Fruit fly (Drosophila melanogaster): ENCODE measurements around the gene Drsl2.

The Drsl2 gene

DNA sequence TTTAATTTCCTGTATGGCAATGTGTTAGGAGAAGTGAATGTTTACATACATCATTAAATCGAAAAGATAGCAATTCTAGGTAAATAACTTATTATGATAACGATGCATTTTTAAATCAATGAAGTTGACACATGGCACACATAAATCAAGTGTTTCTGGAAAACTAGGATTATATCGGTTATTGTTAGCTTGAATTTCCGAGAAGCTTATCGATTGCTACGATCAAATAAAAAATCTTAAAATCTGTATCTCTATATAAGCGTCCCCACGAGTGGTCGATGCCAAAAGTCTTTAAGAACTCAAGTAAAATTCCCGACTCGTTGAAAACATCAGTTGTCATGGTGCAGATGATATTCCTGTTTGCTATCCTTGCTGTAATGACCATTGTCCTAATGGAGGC, 547 bp downstream of the Drsl2 start, which contains the start of gene Drsl3:
Gene Drsl3 (plus strand): TSS at position 301 of the 400 bp plus-strand sequence.
- TF ChIP-seq woc (GFP tag; optimal IDR thresholded peaks at IDR 0.05): no peak

DNA sequence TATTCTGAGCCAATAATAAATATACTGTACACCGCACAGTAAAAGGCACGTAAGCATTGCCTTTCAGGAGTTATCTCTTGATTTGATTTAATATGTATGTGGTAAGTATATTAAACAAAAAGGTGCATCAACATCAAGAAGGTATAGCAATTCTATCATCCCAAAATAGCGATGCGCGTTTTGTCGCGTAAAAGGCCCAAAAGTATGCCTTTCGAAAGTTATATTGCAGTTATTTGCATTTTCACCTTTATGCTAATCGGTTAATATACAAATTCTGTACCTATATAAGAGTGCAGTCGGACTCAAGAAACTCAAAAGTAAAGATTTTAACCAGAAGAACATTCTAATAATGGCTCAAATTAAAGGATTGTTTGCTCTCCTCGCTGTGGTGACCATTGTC, 1.1 kb downstream of the Drsl2 start, which contains the start of gene Drsl4:
Gene Drsl4 (plus strand): TSS at position 333 of the 400 bp plus-strand sequence.
- no peak for TF ChIP-seq br (GFP tag; optimal IDR thresholded peaks at IDR 0.05)
- peak; percentile 68 for TF ChIP-seq Myc (optimal IDR thresholded peaks at IDR 0.05)
- TF ChIP-seq Hnf4 (GFP tag; optimal IDR thresholded peaks at IDR 0.05): peak; percentile 9

DNA sequence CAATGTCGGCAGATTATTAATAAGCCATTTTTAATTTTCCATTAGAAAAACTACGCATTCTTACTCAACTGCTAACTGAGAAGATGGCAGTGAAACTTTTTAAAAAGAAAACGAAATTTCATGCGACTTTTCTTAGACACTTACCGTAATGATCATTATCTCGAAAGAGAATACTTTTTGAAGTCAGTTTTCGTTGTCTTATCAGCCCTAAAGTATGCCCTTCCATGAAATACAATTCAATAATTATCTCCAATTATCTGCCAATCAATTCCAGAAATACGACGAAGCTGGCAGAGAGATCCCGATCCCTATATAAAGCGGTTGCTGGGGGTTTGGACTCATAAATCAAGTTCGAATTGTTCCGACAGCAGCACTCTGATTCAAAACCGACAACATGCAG, 2.3 kb downstream of the Drsl2 start, which contains the start of gene Drsl5:
Gene Drsl5 (plus strand): TSS at position 341 of the 400 bp plus-strand sequence.
- TF ChIP-seq CG32264 (GFP tag; optimal IDR thresholded peaks at IDR 0.05): no peak
- no peak for TF ChIP-seq foxo (GFP tag; optimal IDR thresholded peaks at IDR 0.05)
- TF ChIP-seq lola (GFP tag; optimal IDR thresholded peaks at IDR 0.05): no peak
- no peak for TF ChIP-seq Vsx2 (GFP tag; optimal IDR thresholded peaks at IDR 0.05; ENCODE audit: partially characterized antibody)
- no peak for TF ChIP-seq usp (GFP tag; optimal IDR thresholded peaks at IDR 0.05)
- TF ChIP-seq sage (GFP tag; optimal IDR thresholded peaks at IDR 0.05): no peak
- peak; percentile 24 for TF ChIP-seq Myc (optimal IDR thresholded peaks at IDR 0.05)
- TF ChIP-seq Abd-B (GFP tag; optimal IDR thresholded peaks at IDR 0.05): no peak

DNA sequence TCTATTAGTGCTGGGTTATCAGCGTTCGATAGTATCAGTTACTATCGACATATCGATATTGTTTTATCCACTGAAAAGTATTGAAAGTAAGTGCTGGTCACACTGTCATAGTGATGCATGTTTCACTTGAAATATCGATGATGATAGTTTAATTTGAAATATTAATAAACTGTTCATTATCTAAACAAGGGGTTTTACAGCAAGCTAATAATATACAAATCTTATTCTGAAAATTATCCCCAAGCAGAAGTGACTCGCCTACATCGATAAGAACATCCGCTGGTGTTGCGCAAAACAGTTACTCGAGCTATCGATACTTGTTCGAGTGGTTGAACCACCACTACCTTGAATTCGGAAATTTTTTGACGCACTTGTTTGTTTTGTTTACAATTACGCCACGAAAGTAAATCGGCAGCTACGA, 5.1 kb downstream of the Drsl2 start, which contains the start of the genes PIG-C, CG12016 and Dpm2:
Gene PIG-C (minus strand): TSS at position 10 of the 421 bp plus-strand sequence.
Gene CG12016 (plus strand): TSS at position 333 of the 421 bp plus-strand sequence.
Gene Dpm2 (plus strand): TSS at position 333 of the 421 bp plus-strand sequence.
- no peak for TF ChIP-seq jim (GFP tag; optimal IDR thresholded peaks at IDR 0.05)
- no peak for TF ChIP-seq Dfd (GFP tag; optimal IDR thresholded peaks at IDR 0.05)
- TF ChIP-seq usp (GFP tag; optimal IDR thresholded peaks at IDR 0.05): no peak
- peak; percentile 74 for TF ChIP-seq br (GFP tag; optimal IDR thresholded peaks at IDR 0.05)
- TF ChIP-seq rgr (GFP tag; optimal IDR thresholded peaks at IDR 0.05): peak; percentile 77
- TF ChIP-seq lola (GFP tag; optimal IDR thresholded peaks at IDR 0.05): no peak
- TF ChIP-seq dl (GFP tag; optimal IDR thresholded peaks at IDR 0.05; ENCODE audit: insufficient read depth in 1 of 2, partially characterized antibody in 2 of 2): no peak
- TF ChIP-seq CrebA (GFP tag; optimal IDR thresholded peaks at IDR 0.05; ENCODE audit: borderline replicate concordance): no peak
- no peak for TF ChIP-seq Abd-B (GFP tag; optimal IDR thresholded peaks at IDR 0.05)
- TF ChIP-seq sage (GFP tag; optimal IDR thresholded peaks at IDR 0.05): no peak
- TF ChIP-seq psq (GFP tag; optimal IDR thresholded peaks at IDR 0.05): peak; percentile 47
- TF ChIP-seq Vsx2 (GFP tag; optimal IDR thresholded peaks at IDR 0.05; ENCODE audit: partially characterized antibody): no peak
- TF ChIP-seq h (GFP tag; optimal IDR thresholded peaks at IDR 0.05): no peak
- TF ChIP-seq Hr83 (GFP tag; optimal IDR thresholded peaks at IDR 0.05; ENCODE audit: poor library complexity, severe bottlenecking): peak; percentile 18
- TF ChIP-seq Rel (GFP tag; optimal IDR thresholded peaks at IDR 0.05): no peak
- peak; percentile 63 for TF ChIP-seq Rel (tag; optimal IDR thresholded peaks at IDR 0.05)
- peak; percentile 52 for TF ChIP-seq Myc (optimal IDR thresholded peaks at IDR 0.05)
- peak; percentile 64 for TF ChIP-seq CG9705 (GFP tag; optimal IDR thresholded peaks at IDR 0.05)
- TF ChIP-seq N (GFP tag; optimal IDR thresholded peaks at IDR 0.05): no peak
- TF ChIP-seq Jra (GFP tag; optimal IDR thresholded peaks at IDR 0.05): peak; percentile 84
- peak; percentile 61 for TF ChIP-seq Sp1 (GFP tag; optimal IDR thresholded peaks at IDR 0.05)
- TF ChIP-seq Hr78 (GFP tag; optimal IDR thresholded peaks at IDR 0.05): no peak
- TF ChIP-seq Dif (GFP tag; optimal IDR thresholded peaks at IDR 0.05; ENCODE audit: partially characterized antibody): no peak
- TF ChIP-seq pan (optimal IDR thresholded peaks at IDR 0.05): no peak
- TF ChIP-seq foxo (GFP tag; optimal IDR thresholded peaks at IDR 0.05): peak in 1 of 2 experiments; percentile 80
- no peak for TF ChIP-seq tai (GFP tag; optimal IDR thresholded peaks at IDR 0.05)
- TF ChIP-seq brk (GFP tag; optimal IDR thresholded peaks at IDR 0.05): no peak
- TF ChIP-seq dmrt93B (GFP tag; optimal IDR thresholded peaks at IDR 0.05): no peak
- TF ChIP-seq ey (GFP tag; optimal IDR thresholded peaks at IDR 0.05): peak; percentile 70
- TF ChIP-seq GATAd (GFP tag; optimal IDR thresholded peaks at IDR 0.05): no peak
- TF ChIP-seq HLH106 (tag; optimal IDR thresholded peaks at IDR 0.05): peak; percentile 77
- peak; percentile 59 for TF ChIP-seq sv (GFP tag; optimal IDR thresholded peaks at IDR 0.05)
- peak; percentile 84 for TF ChIP-seq Hnf4 (GFP tag; optimal IDR thresholded peaks at IDR 0.05)
- peak; percentile 94 for TF ChIP-seq woc (GFP tag; optimal IDR thresholded peaks at IDR 0.05)
- peak; percentile 61 for TF ChIP-seq OdsH (GFP tag; optimal IDR thresholded peaks at IDR 0.05)
- TF ChIP-seq Mio (GFP tag; optimal IDR thresholded peaks at IDR 0.05): peak; percentile 1
- peak; percentile 76 for TF ChIP-seq fru (GFP tag; optimal IDR thresholded peaks at IDR 0.05)
- peak; percentile 53 for TF ChIP-seq CG32264 (GFP tag; optimal IDR thresholded peaks at IDR 0.05)
- peak; percentile 27 for TF ChIP-seq dsf (GFP tag; optimal IDR thresholded peaks at IDR 0.05; ENCODE audit: borderline replicate concordance)
